Worm (Caenorhabditis elegans): ENCODE measurements around the gene srxa-7.

ce11 chrV:16317244-16317643, 9.9 kb downstream of the srxa-7 start, which contains the start of gene srh-180:
- TF ChIP-seq cebp-1 (GFP tag; IDR thresholded peaks at IDR 0.05) (no peak), cebp-1 (tag; optimal IDR thresholded peaks at IDR 0.05) (no peak), unc-62 (GFP tag; optimal IDR thresholded peaks at IDR 0.05) (no peak), lin-54 (GFP tag; optimal IDR thresholded peaks at IDR 0.05) (no peak), K12H6.12 (tag; optimal IDR thresholded peaks at IDR 0.05) (no peak)

All from whole organism, young adult.